Worm (Caenorhabditis elegans) whole organism, L4 larva: ENCODE data around the gene K02E11.5.

ENCODE experiments used
- F26F4.8 ChIP-seq: fragments of 200-800 bp; sonication (Bioruptor generic); conservative IDR thresholded peaks from 2 replicates; pipeline ENCODE4 v1.3.6; 2022; ENCODE audit warnings: missing genetic modification characterization, missing compliant biosample characterization
- F49E8.2 ChIP-seq: sonication (generic microtip); optimal IDR thresholded peaks from 2 replicates; lab custom pipeline; 2016; ENCODE audit warnings: missing compliant biosample characterization, mild to moderate bottlenecking, missing genetic modification characterization, borderline replicate concordance
- T20F7.1 ChIP-seq: fragments of 200-800 bp; sonication (Bioruptor generic); optimal IDR thresholded peaks from 2 replicates; lab custom pipeline; 2018; ENCODE audit warnings: mild to moderate bottlenecking, missing genetic modification characterization, missing compliant biosample characterization
- Y48G9A.11 ChIP-seq: fragments of 200-800 bp; sonication (Bioruptor generic); IDR thresholded peaks from 2 replicates; pipeline ENCODE4 v1.3.6; 2022; ENCODE audit warnings: missing genetic modification reagents, missing genetic modification characterization, missing compliant biosample characterization
- Y5F2A.4 ChIP-seq: fragments of 200-800 bp; sonication (Bioruptor generic); optimal IDR thresholded peaks from 2 replicates; lab custom pipeline; 2018; ENCODE audit warnings: mild to moderate bottlenecking, missing genetic modification characterization, missing compliant biosample characterization
- ZK337.2 ChIP-seq: fragments of 200-800 bp; sonication (Bioruptor generic); IDR thresholded peaks from 2 replicates; pipeline ENCODE4 v1.3.6; 2022; ENCODE audit warnings: missing genetic modification reagents, missing genetic modification characterization, missing compliant biosample characterization
- ZK546.5 ChIP-seq, 2 experiments: sonication (generic microtip); optimal IDR thresholded peaks; 2 replicates each; lab custom pipeline; 2017; ENCODE audit warnings: missing biosample characterization in 2 of 2, missing genetic modification characterization in 2 of 2
- arid-1 ChIP-seq: fragments of 200-800 bp; sonication (Bioruptor generic); conservative IDR thresholded peaks from 2 replicates; pipeline ENCODE4 v1.3.6; 2022; ENCODE audit warnings: missing genetic modification reagents, missing genetic modification characterization, missing compliant biosample characterization
- ceh-20 ChIP-seq: fragments of 200-800 bp; sonication (Bioruptor generic); IDR thresholded peaks from 2 replicates; pipeline ENCODE4 v1.3.6; 2022; ENCODE audit warnings: missing genetic modification reagents, missing genetic modification characterization, missing compliant biosample characterization
- ceh-32 ChIP-seq: sonication (generic microtip); optimal IDR thresholded peaks from 2 replicates; lab custom pipeline; 2016; ENCODE audit warnings: mild to moderate bottlenecking, missing genetic modification characterization, missing compliant biosample characterization; ENCODE audit not compliant: poor library complexity
- ceh-44 ChIP-seq: fragments of 200-800 bp; sonication (Bioruptor generic); IDR thresholded peaks from 2 replicates; pipeline ENCODE4 v1.3.6; 2022; ENCODE audit warnings: missing genetic modification reagents, missing genetic modification characterization, missing compliant biosample characterization
- daf-19 ChIP-seq: fragments of 200-800 bp; sonication (Bioruptor generic); conservative IDR thresholded peaks from 2 replicates; pipeline ENCODE4 v1.3.6; 2022; ENCODE audit warnings: missing genetic modification characterization, missing compliant biosample characterization
- dve-1 ChIP-seq: sonication (generic microtip); optimal IDR thresholded peaks from 2 replicates; lab custom pipeline; 2017; ENCODE audit warnings: antibody characterized with exemption, mild to moderate bottlenecking, missing genetic modification characterization, missing compliant biosample characterization; ENCODE audit not compliant: insufficient read depth
- egl-27 ChIP-seq: sonication (generic microtip); optimal IDR thresholded peaks from 3 replicates; lab custom pipeline; 2017; ENCODE audit warnings: missing biosample characterization, missing genetic modification reagents, missing genetic modification characterization
- egl-43 ChIP-seq: fragments of 200-800 bp; sonication (Bioruptor generic); IDR thresholded peaks from 2 replicates; pipeline ENCODE4 v1.3.6; 2022; ENCODE audit warnings: missing genetic modification reagents, missing genetic modification characterization, missing compliant biosample characterization
- fkh-10 ChIP-seq: fragments of 150-350 bp; optimal IDR thresholded peaks from 2 replicates; lab custom pipeline; 2014; ENCODE audit warnings: missing biosample characterization, missing genetic modification reagents, missing genetic modification characterization
- fos-1 ChIP-seq: fragments of 150-350 bp; optimal IDR thresholded peaks from 2 replicates; lab custom pipeline; 2014; ENCODE audit warnings: missing biosample characterization, missing genetic modification characterization
- hlh-11 ChIP-seq: fragments of 200-800 bp; sonication (Bioruptor generic); optimal IDR thresholded peaks from 2 replicates; lab custom pipeline; 2018; ENCODE audit warnings: mild to moderate bottlenecking, missing genetic modification characterization, missing compliant biosample characterization
- hlh-30 ChIP-seq: sonication (generic microtip); optimal IDR thresholded peaks from 2 replicates; lab custom pipeline; 2017; ENCODE audit warnings: antibody characterized with exemption, mild to moderate bottlenecking, missing genetic modification characterization, missing compliant biosample characterization; ENCODE audit not compliant: insufficient read depth
- jun-1 ChIP-seq: fragments of 150-350 bp; optimal IDR thresholded peaks from 2 replicates; lab custom pipeline; 2014; ENCODE audit warnings: missing biosample characterization, missing genetic modification reagents, missing genetic modification characterization
- lim-7 ChIP-seq: fragments of 200-800 bp; sonication (Bioruptor generic); IDR thresholded peaks from 2 replicates; pipeline ENCODE4 v1.3.6; 2022; ENCODE audit warnings: missing genetic modification characterization, missing compliant biosample characterization
- lin-13 ChIP-seq: fragments of 150-350 bp; optimal IDR thresholded peaks from 2 replicates; lab custom pipeline; 2014; ENCODE audit warnings: missing biosample characterization, missing genetic modification reagents, missing genetic modification characterization
- mxl-2 ChIP-seq: fragments of 200-800 bp; sonication (Bioruptor generic); conservative IDR thresholded peaks from 2 replicates; pipeline ENCODE4 v1.3.6; 2022; ENCODE audit warnings: missing genetic modification reagents, missing genetic modification characterization, missing compliant biosample characterization
- mxl-3 ChIP-seq: fragments of 200-800 bp; sonication (Bioruptor generic); optimal IDR thresholded peaks from 2 replicates; lab custom pipeline; 2018; ENCODE audit warnings: mild to moderate bottlenecking, missing genetic modification characterization, missing compliant biosample characterization
- nhr-102 ChIP-seq: sonication (generic microtip); optimal IDR thresholded peaks from 2 replicates; lab custom pipeline; 2016; ENCODE audit warnings: mild to moderate bottlenecking, missing genetic modification characterization, moderate library complexity, missing compliant biosample characterization
- nhr-111 ChIP-seq: fragments of 200-800 bp; sonication (Bioruptor generic); optimal IDR thresholded peaks from 2 replicates; lab custom pipeline; 2018; ENCODE audit warnings: mild to moderate bottlenecking, missing genetic modification characterization, missing compliant biosample characterization
- nhr-237 ChIP-seq: sonication (generic microtip); optimal IDR thresholded peaks from 2 replicates; lab custom pipeline; 2017; ENCODE audit warnings: missing biosample characterization, missing genetic modification characterization
- nhr-77 ChIP-seq: fragments of 150-350 bp; optimal IDR thresholded peaks from 2 replicates; lab custom pipeline; 2014; ENCODE audit warnings: missing biosample characterization, missing genetic modification characterization
- sdz-12 ChIP-seq: fragments of 200-800 bp; sonication (Bioruptor generic); optimal IDR thresholded peaks from 2 replicates; lab custom pipeline; 2018; ENCODE audit warnings: mild to moderate bottlenecking, missing genetic modification characterization, missing compliant biosample characterization
- skn-1 ChIP-seq: fragments of 150-350 bp; optimal IDR thresholded peaks from 2 replicates; lab custom pipeline; 2014; ENCODE audit warnings: missing biosample characterization, missing genetic modification characterization
- unc-130 ChIP-seq: sonication (generic microtip); optimal IDR thresholded peaks from 2 replicates; lab custom pipeline; 2016; ENCODE audit warnings: missing genetic modification reagents, missing genetic modification characterization, missing compliant biosample characterization
- zfp-3 ChIP-seq: fragments of 200-800 bp; sonication (Bioruptor generic); conservative IDR thresholded peaks from 2 replicates; pipeline ENCODE4 v1.3.6; 2022; ENCODE audit warnings: missing genetic modification reagents, missing genetic modification characterization, missing compliant biosample characterization
- zip-11 ChIP-seq: fragments of 200-800 bp; sonication (Bioruptor generic); IDR thresholded peaks from 2 replicates; pipeline ENCODE4 v1.3.6; 2022; ENCODE audit warnings: missing genetic modification characterization, missing compliant biosample characterization
- ztf-11 ChIP-seq: fragments of 150-350 bp; optimal IDR thresholded peaks from 2 replicates; lab custom pipeline; 2014; ENCODE audit warnings: missing biosample characterization, missing genetic modification characterization

K02E11.5 gene

DNA sequence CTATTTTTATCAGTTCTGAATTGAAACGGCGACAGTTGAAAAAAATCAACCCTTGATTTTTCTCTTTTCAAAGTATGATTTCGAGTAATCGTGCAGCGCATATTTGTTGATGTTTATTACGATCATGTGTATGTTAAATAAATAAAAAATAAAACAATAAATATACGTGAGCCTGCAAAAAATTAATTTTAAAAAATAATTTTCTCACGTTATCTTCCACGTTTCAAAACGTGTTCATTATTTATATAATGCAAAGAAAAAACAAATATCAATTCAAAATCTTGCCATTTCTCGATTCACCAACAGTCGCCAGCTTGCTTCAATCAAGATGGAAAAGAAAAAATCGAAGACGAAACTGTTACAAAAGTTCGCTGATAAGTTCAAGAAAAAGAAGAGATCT, 31.1 kb downstream of the K02E11.5 start, which contains the start of gene F40G12.10:
Gene F40G12.10 (plus strand): TSS at position 301 of the 400 bp plus-strand sequence.
- TF ChIP-seq nhr-237 (tag; lab: Kevin White, UChicago): no peak
- no peak for TF ChIP-seq hlh-30 (tag; lab: Kevin White, UChicago)
- TF ChIP-seq skn-1: no peak
- TF ChIP-seq sdz-12 (GFP tag; lab: Kevin White, UChicago): no peak
- TF ChIP-seq egl-43 (GFP tag; lab: Robert Waterston, UW): no peak
- no peak for TF ChIP-seq fkh-10
- TF ChIP-seq daf-19 (GFP tag; lab: Robert Waterston, UW): no peak
- TF ChIP-seq jun-1 (tag; lab: Kevin White, UChicago): no peak

DNA sequence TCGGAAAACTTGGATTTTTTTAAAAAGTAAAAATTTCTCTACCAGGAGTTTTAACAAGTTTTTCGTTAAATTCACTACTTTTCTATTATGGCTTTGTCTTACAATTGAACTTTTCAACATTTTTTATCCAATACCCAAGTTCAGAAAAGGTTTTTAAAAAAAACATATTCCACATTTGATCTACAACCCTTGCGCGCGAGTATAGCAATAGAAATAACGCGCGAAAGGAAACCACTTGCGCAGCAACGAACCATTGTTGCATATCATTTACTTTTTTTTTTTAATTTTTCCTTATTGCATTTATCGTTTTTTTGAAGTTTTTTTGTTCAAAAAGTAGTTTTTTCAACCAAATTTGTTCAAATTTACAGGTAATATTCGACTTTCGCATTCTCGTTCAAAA, 33.7 kb downstream of the K02E11.5 start, which contains the start of gene F40G12.11:
Gene F40G12.11 (plus strand): TSS at position 369 of the 400 bp plus-strand sequence.
- no peak for TF ChIP-seq ZK546.5 (tag; optimal IDR thresholded peaks at IDR 0.05; lab: Kevin White, UChicago)
- no peak for TF ChIP-seq Y48G9A.11 (GFP tag; lab: Robert Waterston, UW)
- TF ChIP-seq ZK337.2 (GFP tag; lab: Robert Waterston, UW): no peak
- no peak for TF ChIP-seq F26F4.8
- TF ChIP-seq arid-1: no peak
- no peak for TF ChIP-seq Y5F2A.4 (GFP tag; lab: Kevin White, UChicago)
- TF ChIP-seq T20F7.1 (GFP tag; lab: Kevin White, UChicago): no peak
- TF ChIP-seq egl-27 (tag; lab: Kevin White, UChicago): no peak
- TF ChIP-seq nhr-77 (tag; lab: Kevin White, UChicago): no peak
- no peak for TF ChIP-seq zfp-3 (GFP tag; lab: Robert Waterston, UW)
- no peak for TF ChIP-seq mxl-3
- no peak for TF ChIP-seq F49E8.2 (tag; lab: Kevin White, UChicago)
- no peak for TF ChIP-seq ceh-20
- no peak for TF ChIP-seq mxl-2 (GFP tag; lab: Robert Waterston, UW)
- no peak for TF ChIP-seq ceh-32 (tag; lab: Kevin White, UChicago)
- TF ChIP-seq sdz-12 (GFP tag; lab: Kevin White, UChicago): no peak

DNA sequence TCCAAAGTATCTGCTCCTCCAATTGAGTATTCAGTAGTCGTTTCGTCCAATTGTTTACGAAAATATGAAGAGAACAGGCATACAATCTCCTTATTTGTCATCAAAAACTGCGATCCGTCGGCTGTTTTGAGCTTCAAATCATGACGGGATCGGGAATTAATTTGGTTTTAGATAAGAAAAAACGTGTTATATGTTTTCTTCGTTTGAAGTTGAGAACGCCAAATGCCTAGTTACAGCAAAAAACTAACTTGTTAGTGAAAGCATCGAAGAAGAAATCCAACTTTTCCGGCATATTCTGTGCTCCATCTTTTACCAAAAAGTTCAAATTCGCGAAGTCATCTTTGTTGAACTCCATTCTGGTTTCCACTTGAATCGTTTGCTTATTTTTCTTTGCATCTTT, 37.2 kb downstream of the K02E11.5 start, which contains the start of gene F14D7.1:
Gene F14D7.1 (minus strand): TSS at position 101 of the 400 bp plus-strand sequence.
- TF ChIP-seq zip-11 (GFP tag; lab: Robert Waterston, UW) (no peak), mxl-2 (GFP tag; lab: Robert Waterston, UW) (no peak), fos-1 (tag; lab: Kevin White, UChicago) (no peak), unc-130 (GFP tag; lab: Kevin White, UChicago) (no peak), lin-13 (GFP tag; lab: Kevin White, UChicago) (no peak), lim-7 (GFP tag; lab: Robert Waterston, UW) (no peak), dve-1 (no peak), nhr-111 (GFP tag; lab: Kevin White, UChicago) (no peak), ceh-44 (GFP tag; lab: Robert Waterston, UW) (no peak)

ce11 chrV:14290636-14291035, 38.5 kb downstream of the K02E11.5 start, which contains the start of gene F14D7.18:
TSS of gene F14D7.18 (minus strand) at chrV:14290736.
- TF ChIP-seq hlh-11 (tag; lab: Kevin White, UChicago) (no peak), nhr-102 (no peak), dve-1 (no peak), Y48G9A.11 (GFP tag; lab: Robert Waterston, UW) (no peak), ztf-11 (tag; lab: Kevin White, UChicago) (no peak)
